Fruit fly (Drosophila melanogaster): Measurements from ENCODE around the gene CG5096.
A peak's percentile ranks its signal among the peaks of the same experiment; 100 is the strongest.

CG5096 gene

DNA sequence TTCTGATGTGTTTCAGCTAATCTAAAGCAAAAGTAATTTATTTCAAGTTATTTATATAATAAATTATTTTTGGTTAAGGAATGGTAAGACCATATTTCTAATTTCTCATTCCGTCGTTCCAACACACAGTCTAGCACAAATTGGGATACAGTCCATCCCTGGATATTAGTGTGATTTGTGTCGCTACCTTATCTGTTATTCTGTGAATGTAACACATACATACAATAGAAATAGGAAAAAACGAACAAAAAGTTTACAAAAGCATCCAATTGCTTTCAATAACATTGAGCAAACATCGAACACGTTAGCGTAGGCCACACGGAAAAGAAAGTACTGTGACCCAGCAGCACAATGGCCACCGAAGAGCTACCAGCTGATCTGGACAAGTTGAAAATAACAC lies 15.5 kb upstream of the CG5096 start, which contains the start of gene CG5056:
TSS of gene CG5056 (plus strand) at position 168 of the 400 bp plus-strand sequence.
- TF ChIP-seq Eip75B (GFP tag; optimal IDR thresholded peaks at IDR 0.05): no peak
- TF ChIP-seq Ets96B (tag; optimal IDR thresholded peaks at IDR 0.05): peak; percentile 6
- no peak for TF ChIP-seq CG6792 (GFP tag; optimal IDR thresholded peaks at IDR 0.05)
- TF ChIP-seq net (GFP tag; optimal IDR thresholded peaks at IDR 0.05): no peak
- TF ChIP-seq CG8119 (GFP tag; IDR thresholded peaks at IDR 0.05): peak; percentile 55
- peak; percentile 1 for TF ChIP-seq cyc (GFP tag; optimal IDR thresholded peaks at IDR 0.05)
- TF ChIP-seq CG16779 (tag; optimal IDR thresholded peaks at IDR 0.05): no peak
- TF ChIP-seq Sox15 (GFP tag; optimal IDR thresholded peaks at IDR 0.05): no peak
- TF ChIP-seq CG3032 (tag; optimal IDR thresholded peaks at IDR 0.05): peak; percentile 47
- no peak for TF ChIP-seq salr (GFP tag; optimal IDR thresholded peaks at IDR 0.05)
- no peak for TF ChIP-seq CG6808 (GFP tag; optimal IDR thresholded peaks at IDR 0.05)
- TF ChIP-seq CG32006 (GFP tag; optimal IDR thresholded peaks at IDR 0.05): no peak
- peak; percentile 63 for TF ChIP-seq Eip78C (GFP tag)
- no peak for TF ChIP-seq spab (GFP tag; optimal IDR thresholded peaks at IDR 0.05)

dm6 chr2L:10372297-10372696 lies 9.8 kb upstream of the CG5096 start:
- no peak for TF ChIP-seq Eip93F (GFP tag; optimal IDR thresholded peaks at IDR 0.05)
- TF ChIP-seq CG4318 (GFP tag; optimal IDR thresholded peaks at IDR 0.05): no peak
- TF ChIP-seq OdsH (GFP tag; optimal IDR thresholded peaks at IDR 0.05): no peak
- TF ChIP-seq Gug (GFP tag; IDR thresholded peaks at IDR 0.05): no peak
- no peak for TF ChIP-seq CG6808 (GFP tag; optimal IDR thresholded peaks at IDR 0.05)
- no peak for TF ChIP-seq fd85E (GFP tag; optimal IDR thresholded peaks at IDR 0.05)
- TF ChIP-seq Eip78C (GFP tag): peak; percentile 8
- no peak for TF ChIP-seq CG9139 (GFP tag; optimal IDR thresholded peaks at IDR 0.05)

DNA sequence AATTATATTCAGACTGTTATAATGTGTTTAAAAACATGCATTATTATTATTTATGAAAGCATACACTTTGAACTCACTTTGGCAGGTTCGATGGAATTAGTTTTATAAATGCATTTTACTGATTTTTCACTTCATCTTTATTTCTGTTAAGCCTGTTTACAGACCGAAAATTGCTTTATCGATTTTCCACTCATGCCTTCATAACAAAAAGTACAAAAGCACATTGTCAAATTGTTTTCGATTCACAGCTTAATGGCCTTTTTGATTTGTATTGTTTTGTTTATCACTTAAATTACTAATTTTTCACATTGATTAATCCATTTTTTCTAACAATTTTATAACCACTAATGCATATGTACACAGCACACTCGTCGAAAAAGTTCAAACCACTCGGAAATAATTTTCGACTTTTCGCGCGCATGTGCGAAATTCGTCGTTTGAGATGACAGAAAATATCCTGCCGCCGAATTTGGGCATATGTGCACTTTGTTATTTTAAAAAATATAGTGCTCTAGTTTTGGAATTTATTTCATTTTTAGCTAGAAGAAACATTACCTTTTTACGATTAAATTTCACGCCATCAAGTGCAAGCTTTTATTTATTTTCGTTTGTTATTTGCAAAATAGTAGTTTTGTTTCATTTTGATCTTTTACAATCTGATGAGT lies 8.3 kb upstream of the CG5096 start, which contains the start of gene rho-5:
TSS of gene rho-5 (minus strand) at position 296 of the 665 bp plus-strand sequence.
- TF ChIP-seq Ets96B (tag; optimal IDR thresholded peaks at IDR 0.05): no peak
- TF ChIP-seq CG32006 (GFP tag; optimal IDR thresholded peaks at IDR 0.05): no peak
- no peak for TF ChIP-seq Eip75B (GFP tag; optimal IDR thresholded peaks at IDR 0.05)
- no peak for TF ChIP-seq Sox14 (GFP tag; optimal IDR thresholded peaks at IDR 0.05)
- TF ChIP-seq Hr4 (GFP tag; optimal IDR thresholded peaks at IDR 0.05): peak; percentile 9

- TF ChIP-seq acj6 (GFP tag; optimal IDR thresholded peaks at IDR 0.05) (no peak), CG10669 (GFP tag; optimal IDR thresholded peaks at IDR 0.05) (peak; percentile 7), Gug (GFP tag; IDR thresholded peaks at IDR 0.05) (peak; percentile 22; the same call in 1 of the 2 replicates), CG6792 (GFP tag; optimal IDR thresholded peaks at IDR 0.05) (peak; percentile 37), CG3032 (tag; optimal IDR thresholded peaks at IDR 0.05) (peak; percentile 65), CG6854 (GFP tag; optimal IDR thresholded peaks at IDR 0.05) (peak; percentile 43), CG3919 (GFP tag; optimal IDR thresholded peaks at IDR 0.05) (no peak), CG8119 (GFP tag; IDR thresholded peaks at IDR 0.05) (peak; percentile 67; the same call in 2 of the 3 replicates), lz (GFP tag; optimal IDR thresholded peaks at IDR 0.05) (no peak), pdm3 (GFP tag; optimal IDR thresholded peaks at IDR 0.05) (no peak), CG8632 (GFP tag; optimal IDR thresholded peaks at IDR 0.05) (no peak), dsx (GFP tag; optimal IDR thresholded peaks at IDR 0.05; ENCODE audit: poor library complexity, severe bottlenecking) (peak; percentile 36), Ets21C (GFP tag; optimal IDR thresholded peaks at IDR 0.05) (no peak), CG34406 (GFP tag; optimal IDR thresholded peaks at IDR 0.05) (peak; percentile 51), CG15336 (GFP tag; IDR thresholded peaks at IDR 0.05) (peak; percentile 79), esn (GFP tag; optimal IDR thresholded peaks at IDR 0.05) (peak; percentile 49), Eip78C (GFP tag) (peak; percentile 70), CG6808 (GFP tag; optimal IDR thresholded peaks at IDR 0.05) (peak; percentile 24), achi (GFP tag; optimal IDR thresholded peaks at IDR 0.05) (peak; percentile 8), CG10631 (GFP tag; optimal IDR thresholded peaks at IDR 0.05) (peak; percentile 46), fkh (GFP tag; optimal IDR thresholded peaks at IDR 0.05) (no peak), Ets96B (tag; optimal IDR thresholded peaks at IDR 0.05) (peak; percentile 60)
Measured at dm6 chr2L:10375464-10376236, 6.4 kb upstream of the CG5096 start, which contains the start of the genes CG33303 and dpr19. CG33303 (minus strand) TSS chr2L:10375757. dpr19 (plus strand) TSS chr2L:10376168.
